Worm (Caenorhabditis elegans) whole organism, mixed stage, embryonic: ENCODE measurements around the gene fcmt-1.

Source experiments
- blmp-1 ChIP-seq: fragments of 150-350 bp; optimal IDR thresholded peaks from 2 replicates; lab custom pipeline; 2014; ENCODE audit warnings: missing biosample characterization, missing genetic modification characterization
- nhr-28 ChIP-seq: fragments of 150-350 bp; optimal IDR thresholded peaks from 2 replicates; lab custom pipeline; 2014; ENCODE audit warnings: missing biosample characterization, missing genetic modification characterization
- unc-62 ChIP-seq: fragments of 150-350 bp; optimal IDR thresholded peaks from 2 replicates; lab custom pipeline; 2014; ENCODE audit warnings: missing biosample characterization, missing genetic modification reagents, missing genetic modification characterization

ce11 chrII:11753186-11753585, 43.8 kb upstream of the fcmt-1 start:
- no peak for TF ChIP-seq nhr-28 (tag; lab: Kevin White, UChicago)
- no peak for TF ChIP-seq unc-62 (GFP tag; lab: Kevin White, UChicago)
- TF ChIP-seq blmp-1 (tag; lab: Kevin White, UChicago), result no peak
